Fruit fly (Drosophila melanogaster) Kc167 (cell line): ENCODE results near the gene Pglym78.

Experiments used
- Myc ChIP-seq: fragments of >200 bp; optimal IDR thresholded peaks from 2 replicates; lab custom pipeline; 2017; ENCODE audit warnings: missing external identifiers
- Sin3A ChIP-seq: fragments of >200 bp; optimal IDR thresholded peaks from 2 replicates; lab custom pipeline; 2018; ENCODE audit warnings: missing external identifiers
- h ChIP-seq: fragments of >200 bp; optimal IDR thresholded peaks from 3 replicates; lab custom pipeline; 2018; ENCODE audit warnings: missing external identifiers
- insv ChIP-seq: fragments of >200 bp; optimal IDR thresholded peaks from 3 replicates; lab custom pipeline; 2018; ENCODE audit warnings: missing external identifiers
- psq ChIP-seq: fragments of >200 bp; optimal IDR thresholded peaks from 2 replicates; lab custom pipeline; 2017; ENCODE audit warnings: missing external identifiers

dm6 chr3R:29138407-29138806 lies 9.6 kb upstream of the Pglym78 start, which contains the start of the genes Alg13 and superdeath:
- TF ChIP-seq Myc (lab: Kevin White, UChicago) (no peak), Sin3A (lab: Kevin White, UChicago) (no peak), h (no peak), insv (lab: Kevin White, UChicago) (no peak), psq (lab: Kevin White, UChicago) (no peak)
